Worm (Caenorhabditis elegans): ENCODE data around the gene efn-3.

DNA sequence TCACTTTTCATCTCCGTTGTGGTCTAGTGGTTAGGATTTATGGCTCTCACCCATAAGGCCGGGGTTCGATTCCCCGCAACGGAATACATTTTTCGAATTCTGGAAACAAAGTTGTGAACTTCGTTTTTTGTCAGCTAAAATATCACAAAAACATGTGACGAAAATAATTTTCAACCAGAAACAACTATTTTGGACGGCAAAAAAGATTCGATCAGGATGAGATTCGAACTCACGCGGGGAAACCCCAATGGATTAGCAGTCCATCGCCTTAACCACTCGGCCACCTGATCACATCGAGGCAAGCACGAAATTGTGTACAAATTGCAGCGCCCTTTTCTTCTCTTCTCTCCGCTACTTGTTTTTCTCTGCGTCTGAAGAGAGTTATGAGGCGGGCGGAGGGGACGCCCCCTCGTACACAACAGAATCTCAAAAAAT lies 28.6 kb downstream of the efn-3 start:
- TF ChIP-seq ets-7 (tag; optimal IDR thresholded peaks at IDR 0.05): peak; percentile 13
- peak; percentile 48 for TF ChIP-seq hnd-1 (tag; optimal IDR thresholded peaks at IDR 0.05)
- peak; percentile 64 for TF ChIP-seq ceh-13 (GFP tag; optimal IDR thresholded peaks at IDR 0.05)
